Worm (Caenorhabditis elegans) whole organism, mixed stage, embryonic: ENCODE data around the gene C01G6.3.

ENCODE experiments used
- elt-3 ChIP-seq: fragments of 150-350 bp; optimal IDR thresholded peaks from 2 replicates; lab custom pipeline; 2014; ENCODE audit warnings: missing biosample characterization, missing genetic modification characterization
- flh-1 ChIP-seq: fragments of 200-800 bp; sonication (Bioruptor generic); optimal IDR thresholded peaks from 2 replicates; lab custom pipeline; 2018; ENCODE audit warnings: mild to moderate bottlenecking, missing genetic modification characterization, moderate library complexity, missing compliant biosample characterization
- mep-1 ChIP-seq: fragments of 150-350 bp; optimal IDR thresholded peaks from 2 replicates; lab custom pipeline; 2017; ENCODE audit warnings: missing biosample characterization, missing genetic modification reagents, missing genetic modification characterization, inconsistent platforms
- nhr-28 ChIP-seq: fragments of 150-350 bp; optimal IDR thresholded peaks from 2 replicates; lab custom pipeline; 2014; ENCODE audit warnings: missing biosample characterization, missing genetic modification characterization

ce11 chrII:9232493-9232892, 37.2 kb upstream of the C01G6.3 start:
- no peak for TF ChIP-seq nhr-28 (tag; lab: Kevin White, UChicago)
- TF ChIP-seq flh-1 (GFP tag; lab: Kevin White, UChicago): no peak
- TF ChIP-seq mep-1: no peak
- TF ChIP-seq elt-3 (tag; lab: Kevin White, UChicago): no peak
